Fruit fly (Drosophila melanogaster) whole organism, embryonic: ENCODE results near the gene CG15891.
A peak's percentile ranks its signal among the peaks of the same experiment; 100 is the strongest.

ENCODE experiments used
- Asciz ChIP-seq: fragments of 200-800 bp; sonication (Bioruptor generic); optimal IDR thresholded peaks from 2 replicates; lab custom pipeline; 2017; ENCODE audit warnings: missing biosample characterization, mild to moderate bottlenecking, missing genetic modification characterization, missing genetic modification reagents
- BEAF-32 ChIP-seq: fragments of 200-800 bp; sonication (Bioruptor generic); optimal IDR thresholded peaks from 3 replicates; lab custom pipeline; 2017; ENCODE audit warnings: missing biosample characterization, missing genetic modification characterization, mild to moderate bottlenecking, moderate library complexity, missing genetic modification reagents
- Bgb ChIP-seq: fragments of 200-800 bp; sonication (Bioruptor generic); IDR thresholded peaks from 2 replicates; pipeline ENCODE4 v1.3.6; 2022; ENCODE audit warnings: missing biosample characterization, missing genetic modification characterization; ENCODE audit not compliant: partially characterized antibody
- C15 ChIP-seq: fragments of 200-800 bp; sonication (Bioruptor generic); IDR thresholded peaks from 3 replicates; pipeline ENCODE4 v1.3.6; 2022; ENCODE audit warnings: missing biosample characterization, missing genetic modification characterization
- CG10267 ChIP-seq: fragments of 200-800 bp; sonication (Bioruptor generic); optimal IDR thresholded peaks from 2 replicates; lab custom pipeline; 2018; ENCODE audit warnings: missing biosample characterization, mild to moderate bottlenecking, missing genetic modification characterization, moderate library complexity
- CG10321 ChIP-seq: fragments of 200-800 bp; sonication (Bioruptor generic); IDR thresholded peaks from 2 replicates; pipeline ENCODE4 v1.3.6; 2022; ENCODE audit warnings: missing biosample characterization, missing genetic modification characterization
- CG10462 ChIP-seq: fragments of 200-800 bp; sonication (Bioruptor generic); optimal IDR thresholded peaks from 2 replicates; lab custom pipeline; 2016; ENCODE audit warnings: missing biosample characterization, missing genetic modification characterization
- CG11093 ChIP-seq: fragments of 200-800 bp; sonication (Bioruptor generic); IDR thresholded peaks from 3 replicates; pipeline ENCODE4 v1.3.6; 2022; ENCODE audit warnings: missing biosample characterization, missing genetic modification characterization
- CG11456 ChIP-seq: fragments of 200-800 bp; sonication (Bioruptor generic); IDR thresholded peaks from 3 replicates; pipeline ENCODE4 v1.3.6; 2022; ENCODE audit warnings: missing biosample characterization, missing genetic modification characterization
- CG12071 ChIP-seq: fragments of 200-800 bp; sonication (Bioruptor generic); optimal IDR thresholded peaks from 3 replicates; lab custom pipeline; 2018; ENCODE audit warnings: missing biosample characterization, mild to moderate bottlenecking, missing genetic modification characterization
- CG12391 ChIP-seq: fragments of 200-800 bp; sonication (Bioruptor generic); optimal IDR thresholded peaks from 3 replicates; lab custom pipeline; 2018; ENCODE audit warnings: missing biosample characterization, mild to moderate bottlenecking, missing genetic modification characterization, moderate library complexity
- CG13296 ChIP-seq: fragments of 200-800 bp; sonication (Bioruptor generic); optimal IDR thresholded peaks from 3 replicates; lab custom pipeline; 2018; ENCODE audit warnings: missing biosample characterization, mild to moderate bottlenecking, missing genetic modification characterization
- CG14667 ChIP-seq: fragments of 200-800 bp; sonication (Bioruptor generic); IDR thresholded peaks from 2 replicates; pipeline ENCODE4 v1.3.6; 2022; ENCODE audit warnings: missing biosample characterization, missing genetic modification characterization
- CG15073 ChIP-seq: fragments of 200-800 bp; sonication (Bioruptor generic); optimal IDR thresholded peaks from 2 replicates; lab custom pipeline; 2016; ENCODE audit warnings: missing biosample characterization, missing genetic modification characterization
- CG16779 ChIP-seq: fragments of 200-800 bp; sonication (Bioruptor generic); IDR thresholded peaks from 2 replicates; pipeline ENCODE4 v1.3.6; 2022; ENCODE audit warnings: missing biosample characterization, missing genetic modification characterization
- CG16815 ChIP-seq: fragments of 200-800 bp; sonication (Bioruptor generic); optimal IDR thresholded peaks from 3 replicates; lab custom pipeline; 2017; ENCODE audit warnings: missing biosample characterization, mild to moderate bottlenecking, missing genetic modification characterization
- CG17802 ChIP-seq: fragments of 200-800 bp; sonication (Bioruptor generic); optimal IDR thresholded peaks from 2 replicates; lab custom pipeline; 2018; ENCODE audit warnings: missing biosample characterization, mild to moderate bottlenecking, missing genetic modification characterization, moderate library complexity
- CG3838 ChIP-seq: fragments of 200-800 bp; sonication (Bioruptor generic); optimal IDR thresholded peaks from 3 replicates; lab custom pipeline; 2016; ENCODE audit warnings: missing biosample characterization, missing genetic modification characterization
- CG4404 ChIP-seq: fragments of 200-800 bp; sonication (Bioruptor generic); IDR thresholded peaks from 2 replicates; pipeline ENCODE4 v1.3.6; 2022; ENCODE audit warnings: missing biosample characterization, missing genetic modification characterization
- CG7928 ChIP-seq: fragments of 200-800 bp; sonication (Bioruptor generic); optimal IDR thresholded peaks from 2 replicates; lab custom pipeline; 2017; ENCODE audit warnings: missing biosample characterization, mild to moderate bottlenecking, missing genetic modification characterization
- CG8281 ChIP-seq: fragments of 200-800 bp; sonication (Bioruptor generic); optimal IDR thresholded peaks from 2 replicates; lab custom pipeline; 2018; ENCODE audit warnings: missing biosample characterization, mild to moderate bottlenecking, missing genetic modification characterization, moderate library complexity
- CG9609 ChIP-seq: fragments of 200-800 bp; sonication (Bioruptor generic); optimal IDR thresholded peaks from 3 replicates; lab custom pipeline; 2016; ENCODE audit warnings: missing biosample characterization, missing genetic modification characterization
- Dfd ChIP-seq, 2 experiments: fragments of >200 bp; optimal IDR thresholded peaks; 2 replicates each; lab custom pipeline; 2017; ENCODE audit warnings: missing biosample characterization in 2 of 2, missing genetic modification characterization in 2 of 2
- Dref ChIP-seq: fragments of 200-800 bp; sonication (Bioruptor generic); IDR thresholded peaks from 2 replicates; pipeline ENCODE4 v1.3.6; 2022; ENCODE audit warnings: missing biosample characterization, missing genetic modification characterization
- H15 ChIP-seq: fragments of 200-800 bp; sonication (Bioruptor generic); IDR thresholded peaks from 3 replicates; pipeline ENCODE4 v1.3.6; 2022; ENCODE audit warnings: missing biosample characterization, missing genetic modification characterization
- MESR4 ChIP-seq: fragments of 200-800 bp; sonication (Bioruptor generic); optimal IDR thresholded peaks from 2 replicates; lab custom pipeline; 2018; ENCODE audit warnings: missing biosample characterization, mild to moderate bottlenecking, missing genetic modification characterization, moderate library complexity
- Nf-YB ChIP-seq: fragments of 200-800 bp; sonication (Bioruptor generic); optimal IDR thresholded peaks from 3 replicates; lab custom pipeline; 2019; ENCODE audit warnings: missing biosample characterization, mild to moderate bottlenecking, missing genetic modification characterization, moderate library complexity
- Nf-YC ChIP-seq: fragments of 200-800 bp; optimal IDR thresholded peaks from 3 replicates; lab custom pipeline; 2019; ENCODE audit warnings: missing biosample characterization, mild to moderate bottlenecking, missing genetic modification characterization, moderate library complexity
- Rfx ChIP-seq: fragments of 200-800 bp; sonication (Bioruptor generic); IDR thresholded peaks from 2 replicates; pipeline ENCODE4 v1.3.6; 2022; ENCODE audit warnings: missing biosample characterization, missing genetic modification characterization
- Xbp1 ChIP-seq: fragments of 200-800 bp; sonication (Bioruptor generic); optimal IDR thresholded peaks from 3 replicates; lab custom pipeline; 2016; ENCODE audit warnings: missing biosample characterization, mild to moderate bottlenecking, missing genetic modification characterization
- Xrp1 ChIP-seq: fragments of 200-800 bp; sonication (Bioruptor generic); IDR thresholded peaks from 2 replicates; pipeline ENCODE4 v1.3.6; 2022; ENCODE audit warnings: missing biosample characterization, missing genetic modification characterization
- az2 ChIP-seq: fragments of 200-800 bp; sonication (Bioruptor generic); optimal IDR thresholded peaks from 3 replicates; lab custom pipeline; 2016; ENCODE audit warnings: missing biosample characterization, missing genetic modification characterization
- bigmax ChIP-seq: fragments of 200-800 bp; sonication (Bioruptor generic); optimal IDR thresholded peaks from 2 replicates; lab custom pipeline; 2018; ENCODE audit warnings: missing biosample characterization, mild to moderate bottlenecking, missing genetic modification characterization
- cas ChIP-seq: fragments of 200-800 bp; sonication (Bioruptor generic); IDR thresholded peaks from 2 replicates; pipeline ENCODE4 v1.3.6; 2022; ENCODE audit warnings: missing biosample characterization, missing genetic modification characterization
- crol ChIP-seq: fragments of 200-800 bp; sonication (Bioruptor generic); IDR thresholded peaks from 2 replicates; pipeline ENCODE4 v1.3.6; 2022; ENCODE audit warnings: missing biosample characterization, missing genetic modification characterization
- cwo ChIP-seq: fragments of 200-800 bp; sonication (Bioruptor generic); optimal IDR thresholded peaks from 3 replicates; lab custom pipeline; 2017; ENCODE audit warnings: missing biosample characterization, missing genetic modification characterization, mild to moderate bottlenecking, moderate library complexity, missing genetic modification reagents
- dati ChIP-seq: fragments of 200-800 bp; sonication (Bioruptor generic); IDR thresholded peaks from 2 replicates; pipeline ENCODE4 v1.3.6; 2022; ENCODE audit warnings: missing biosample characterization, missing genetic modification characterization
- fd64A ChIP-seq: fragments of 200-800 bp; sonication (Bioruptor generic); optimal IDR thresholded peaks from 3 replicates; lab custom pipeline; 2018; ENCODE audit warnings: missing biosample characterization, mild to moderate bottlenecking, missing genetic modification characterization
- gem ChIP-seq: fragments of 200-800 bp; sonication (Bioruptor generic); optimal IDR thresholded peaks from 2 replicates; lab custom pipeline; 2019; ENCODE audit warnings: missing biosample characterization, mild to moderate bottlenecking, missing genetic modification characterization, moderate library complexity
- gsb-n ChIP-seq: fragments of 200-800 bp; sonication (Bioruptor generic); optimal IDR thresholded peaks from 3 replicates; lab custom pipeline; 2018; ENCODE audit warnings: missing biosample characterization, mild to moderate bottlenecking, missing genetic modification characterization
- h ChIP-seq: fragments of >200 bp; optimal IDR thresholded peaks from 2 replicates; lab custom pipeline; 2017
- mld ChIP-seq: fragments of 200-800 bp; sonication (Bioruptor generic); IDR thresholded peaks from 3 replicates; pipeline ENCODE4 v1.3.6; 2022; ENCODE audit warnings: missing biosample characterization, missing genetic modification characterization; ENCODE audit not compliant: partially characterized antibody
- nerfin-2 ChIP-seq: fragments of 200-800 bp; sonication (Bioruptor generic); IDR thresholded peaks from 2 replicates; pipeline ENCODE4 v1.3.6; 2022; ENCODE audit warnings: missing biosample characterization, missing genetic modification characterization; ENCODE audit not compliant: partially characterized antibody
- nom ChIP-seq: fragments of 200-800 bp; sonication (Bioruptor generic); optimal IDR thresholded peaks from 2 replicates; lab custom pipeline; 2017; ENCODE audit warnings: missing biosample characterization, missing genetic modification characterization, mild to moderate bottlenecking, moderate library complexity, missing genetic modification reagents
- pb ChIP-seq: fragments of 200-800 bp; sonication (Bioruptor generic); optimal IDR thresholded peaks from 3 replicates; lab custom pipeline; 2016; ENCODE audit warnings: missing biosample characterization, missing genetic modification characterization
- pzg ChIP-seq: fragments of 200-800 bp; sonication (Bioruptor generic); optimal IDR thresholded peaks from 3 replicates; lab custom pipeline; 2018; ENCODE audit warnings: missing biosample characterization, mild to moderate bottlenecking, missing genetic modification characterization, moderate library complexity
- repo ChIP-seq: fragments of 200-800 bp; sonication (Bioruptor generic); optimal IDR thresholded peaks from 2 replicates; lab custom pipeline; 2016; ENCODE audit warnings: missing biosample characterization, missing genetic modification characterization
- run ChIP-seq: fragments of 200-800 bp; sonication (Bioruptor generic); optimal IDR thresholded peaks from 3 replicates; lab custom pipeline; 2018; ENCODE audit warnings: missing biosample characterization, mild to moderate bottlenecking, missing genetic modification characterization
- tx ChIP-seq: fragments of 200-800 bp; sonication (Bioruptor generic); optimal IDR thresholded peaks from 2 replicates; lab custom pipeline; 2016; ENCODE audit warnings: missing biosample characterization, missing genetic modification characterization
- unpg ChIP-seq: fragments of 200-800 bp; sonication (Bioruptor generic); optimal IDR thresholded peaks from 3 replicates; lab custom pipeline; 2018; ENCODE audit warnings: missing biosample characterization, mild to moderate bottlenecking, missing genetic modification characterization, moderate library complexity

Gene CG15891

DNA sequence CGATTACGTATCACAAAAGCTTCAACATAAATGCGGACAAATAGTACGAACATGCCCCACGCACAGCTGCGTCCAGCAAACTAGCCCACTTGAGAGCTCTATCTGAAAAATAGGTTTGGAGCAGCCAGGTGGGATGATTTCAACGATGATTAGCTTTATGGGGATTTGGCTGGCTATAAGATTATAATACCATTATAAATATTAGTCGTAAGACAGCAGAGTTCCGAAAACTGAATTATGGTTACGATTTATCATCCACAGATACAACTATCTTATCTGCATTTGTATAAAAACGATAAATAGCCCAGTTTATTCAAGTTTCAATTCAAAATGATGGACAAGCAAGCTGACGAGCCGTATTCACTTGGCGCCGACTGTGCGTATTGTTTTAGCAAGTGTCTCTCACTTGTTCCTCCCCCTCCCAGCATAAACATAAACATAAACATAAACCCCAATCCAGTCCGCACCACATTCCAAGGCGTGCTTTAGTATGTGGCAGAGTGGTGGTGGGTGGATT is 31.5 kb downstream of the CG15891 start (continued):
- TF ChIP-seq run = peak; percentile 71
- no peak for TF ChIP-seq C15 (GFP tag; lab: Robert Waterston, UW)
- TF ChIP-seq H15 (GFP tag; lab: Robert Waterston, UW) = no peak
- peak; percentile 55; the same call in 1 of the 2 replicates for TF ChIP-seq Xrp1 (GFP tag; lab: Robert Waterston, UW)
- TF ChIP-seq gem (tag; lab: Kevin White, UChicago) = peak; percentile 82
- TF ChIP-seq unpg = peak; percentile 75
- no peak for TF ChIP-seq repo
- no peak for TF ChIP-seq tx (GFP tag; lab: Kevin White, UChicago)
- TF ChIP-seq mld (GFP tag; lab: Robert Waterston, UW) = no peak
- TF ChIP-seq cwo = peak; percentile 80
- TF ChIP-seq MESR4 = no peak
- peak; percentile 33 for TF ChIP-seq CG3838 (GFP tag; lab: Kevin White, UChicago)
- TF ChIP-seq CG4404 (GFP tag; lab: Robert Waterston, UW) = 0 out of 2 replicates have a peak, but pooled peaks have one; percentile 12
- TF ChIP-seq Rfx (GFP tag; lab: Robert Waterston, UW) = peak; percentile 65
- TF ChIP-seq pzg (GFP tag; lab: Kevin White, UChicago) = no peak
- no peak for TF ChIP-seq bigmax
- TF ChIP-seq CG8281 (tag; lab: Kevin White, UChicago) = peak; percentile 46
- no peak for TF ChIP-seq Bgb (GFP tag; lab: Robert Waterston, UW)
- no peak for TF ChIP-seq nom (GFP tag; lab: Kevin White, UChicago)
- peak; percentile 40 for TF ChIP-seq CG7928 (GFP tag; lab: Kevin White, UChicago)
- TF ChIP-seq CG11456 (GFP tag; lab: Robert Waterston, UW) = peak; percentile 71; the same call in 1 of the 3 replicates
- peak; percentile 34; the same call in 1 of the 2 replicates for TF ChIP-seq CG14667 (GFP tag; lab: Robert Waterston, UW)
- TF ChIP-seq CG15073 (GFP tag; lab: Kevin White, UChicago) = no peak
- peak; percentile 74 for TF ChIP-seq CG12071 (GFP tag; lab: Kevin White, UChicago)
- no peak for TF ChIP-seq cas
- TF ChIP-seq CG9609 = peak; percentile 49
- no peak for TF ChIP-seq CG16779
- TF ChIP-seq CG17802 (tag; lab: Kevin White, UChicago) = no peak
- no peak for TF ChIP-seq Dfd (GFP tag; optimal IDR thresholded peaks at IDR 0.05; lab: Kevin White, UChicago)
- TF ChIP-seq CG10267 (tag; lab: Kevin White, UChicago) = peak; percentile 65
- no peak for TF ChIP-seq dati (GFP tag; lab: Robert Waterston, UW)
- peak; percentile 73 for TF ChIP-seq Nf-YC (tag; lab: Kevin White, UChicago)
- TF ChIP-seq crol (GFP tag; lab: Robert Waterston, UW) = 0 out of 2 replicates have a peak, but pooled peaks have one; percentile 10
- no peak for TF ChIP-seq gsb-n (tag; lab: Kevin White, UChicago)
- peak; percentile 60 for TF ChIP-seq Xbp1
- no peak for TF ChIP-seq h (lab: Kevin White, UChicago)
- TF ChIP-seq CG16815 = peak; percentile 15
- TF ChIP-seq az2 (GFP tag; lab: Kevin White, UChicago) = peak; percentile 49
- TF ChIP-seq CG10462 = peak; percentile 36
- TF ChIP-seq fd64A (GFP tag; lab: Kevin White, UChicago) = peak; percentile 33
- TF ChIP-seq Asciz = peak; percentile 78
- TF ChIP-seq nerfin-2 (GFP tag; lab: Robert Waterston, UW) = no peak
- peak; percentile 87 for TF ChIP-seq CG13296
- TF ChIP-seq BEAF-32 (GFP tag; lab: Kevin White, UChicago) = no peak
- TF ChIP-seq CG12391 (tag; lab: Kevin White, UChicago) = peak; percentile 71
- peak; percentile 40 for TF ChIP-seq pb (GFP tag; lab: Kevin White, UChicago)
- peak; percentile 49 for TF ChIP-seq Nf-YB (GFP tag; lab: Kevin White, UChicago)
- TF ChIP-seq Dref (GFP tag; lab: Robert Waterston, UW) = no peak
- TF ChIP-seq CG10321 (GFP tag; lab: Robert Waterston, UW) = no peak
- TF ChIP-seq CG11093 (GFP tag; lab: Robert Waterston, UW) = peak; percentile 58; the same call in 1 of the 3 replicates
